Worm (Caenorhabditis elegans) whole organism, L3 larva: Measurements from ENCODE around the gene F46F5.14.

Experiments
- R02D3.7 ChIP-seq: fragments of 150-350 bp; optimal IDR thresholded peaks from 2 replicates; lab custom pipeline; 2014; ENCODE audit warnings: missing biosample characterization, missing genetic modification characterization
- ZK546.5 ChIP-seq: sonication (generic microtip); optimal IDR thresholded peaks from 2 replicates; lab custom pipeline; 2017; ENCODE audit warnings: missing biosample characterization, missing genetic modification characterization
- aly-2 ChIP-seq: fragments of 150-350 bp; optimal IDR thresholded peaks from 2 replicates; lab custom pipeline; 2014; ENCODE audit warnings: missing biosample characterization, missing genetic modification characterization
- ama-1 ChIP-seq: fragments of 150-350 bp; optimal IDR thresholded peaks from 2 replicates; lab custom pipeline; 2018
- ceh-16 ChIP-seq: sonication (generic microtip); optimal IDR thresholded peaks from 2 replicates; lab custom pipeline; 2017; ENCODE audit warnings: missing biosample characterization, missing genetic modification characterization
- ceh-82 ChIP-seq: fragments of 150-350 bp; optimal IDR thresholded peaks from 2 replicates; lab custom pipeline; 2014; ENCODE audit warnings: missing biosample characterization, missing genetic modification characterization
- ceh-9 ChIP-seq: sonication (generic microtip); optimal IDR thresholded peaks from 2 replicates; lab custom pipeline; 2018; ENCODE audit warnings: missing biosample characterization, missing genetic modification characterization
- egl-27 ChIP-seq: sonication (generic microtip); optimal IDR thresholded peaks from 4 replicates; lab custom pipeline; 2017; ENCODE audit warnings: missing biosample characterization, missing genetic modification reagents, missing genetic modification characterization
- egl-5 ChIP-seq: fragments of 150-350 bp; optimal IDR thresholded peaks from 2 replicates; lab custom pipeline; 2017; ENCODE audit warnings: missing biosample characterization, missing genetic modification reagents, missing genetic modification characterization, inconsistent platforms
- elt-2 ChIP-seq: sonication (generic microtip); optimal IDR thresholded peaks from 2 replicates; lab custom pipeline; 2016; ENCODE audit warnings: missing genetic modification reagents, mild to moderate bottlenecking, missing genetic modification characterization, missing compliant biosample characterization
- elt-3 ChIP-seq, 3 experiments: fragments of 150-350 bp in 1 of 3; sonication (generic microtip) in 2 of 3; optimal IDR thresholded peaks; 2 replicates in 2 of 3; 4 replicates in 1 of 3; lab custom pipeline; 2014 to 2017; ENCODE audit warnings: missing biosample characterization in 3 of 3, missing genetic modification characterization in 3 of 3
- eor-1 ChIP-seq, 2 experiments: fragments of 150-350 bp; optimal IDR thresholded peaks; 2 replicates each; lab custom pipeline; 2014 to 2018; ENCODE audit warnings: missing biosample characterization in 2 of 2, missing genetic modification characterization in 2 of 2
- fkh-10 ChIP-seq: sonication (generic microtip); optimal IDR thresholded peaks from 2 replicates; lab custom pipeline; 2017; ENCODE audit warnings: missing biosample characterization, missing genetic modification reagents, missing genetic modification characterization
- fkh-2 ChIP-seq: fragments of 150-350 bp; optimal IDR thresholded peaks from 2 replicates; lab custom pipeline; 2014; ENCODE audit warnings: missing biosample characterization, missing genetic modification reagents, missing genetic modification characterization
- fos-1 ChIP-seq: fragments of 150-350 bp; optimal IDR thresholded peaks from 2 replicates; lab custom pipeline; 2014; ENCODE audit warnings: missing biosample characterization, missing genetic modification characterization
- hmg-11 ChIP-seq: sonication (generic microtip); optimal IDR thresholded peaks from 2 replicates; lab custom pipeline; 2016; ENCODE audit warnings: missing genetic modification characterization, missing compliant biosample characterization
- lin-15B ChIP-seq: fragments of 150-350 bp; optimal IDR thresholded peaks from 2 replicates; lab custom pipeline; 2014; ENCODE audit warnings: missing biosample characterization, missing genetic modification characterization
- lin-39 ChIP-seq: fragments of 150-350 bp; optimal IDR thresholded peaks from 2 replicates; lab custom pipeline; 2018; ENCODE audit warnings: missing biosample characterization, missing genetic modification reagents, missing genetic modification characterization
- lsy-12 ChIP-seq: sonication (generic microtip); optimal IDR thresholded peaks from 2 replicates; lab custom pipeline; 2016; ENCODE audit warnings: mild to moderate bottlenecking, missing genetic modification characterization, missing compliant biosample characterization
- mdl-1 ChIP-seq: fragments of 150-350 bp; optimal IDR thresholded peaks from 2 replicates; lab custom pipeline; 2014; ENCODE audit warnings: missing biosample characterization, missing genetic modification characterization
- mml-1 ChIP-seq: fragments of 150-350 bp; sonication (generic microtip); optimal IDR thresholded peaks from 3 replicates; lab custom pipeline; 2014; ENCODE audit warnings: missing biosample characterization, missing genetic modification characterization
- nhr-11 ChIP-seq: fragments of 150-350 bp; optimal IDR thresholded peaks from 2 replicates; lab custom pipeline; 2014; ENCODE audit warnings: missing biosample characterization, missing genetic modification characterization
- nhr-12 ChIP-seq: fragments of 150-350 bp; optimal IDR thresholded peaks from 2 replicates; lab custom pipeline; 2014; ENCODE audit warnings: missing biosample characterization, missing genetic modification characterization
- nhr-237 ChIP-seq: fragments of 150-350 bp; optimal IDR thresholded peaks from 2 replicates; lab custom pipeline; 2014; ENCODE audit warnings: missing biosample characterization, missing genetic modification characterization
- nhr-28 ChIP-seq: fragments of 150-350 bp; optimal IDR thresholded peaks from 2 replicates; lab custom pipeline; 2014; ENCODE audit warnings: missing biosample characterization, missing genetic modification characterization
- nhr-67 ChIP-seq: fragments of 150-350 bp; optimal IDR thresholded peaks from 2 replicates; lab custom pipeline; 2014; ENCODE audit warnings: missing biosample characterization, missing genetic modification characterization
- nhr-76 ChIP-seq: fragments of 150-350 bp; sonication (generic microtip); optimal IDR thresholded peaks from 5 replicates; lab custom pipeline; 2014; ENCODE audit warnings: missing biosample characterization, missing genetic modification characterization
- sea-2 ChIP-seq: fragments of 150-350 bp; sonication (generic microtip); optimal IDR thresholded peaks from 4 replicates; lab custom pipeline; 2014; ENCODE audit warnings: missing biosample characterization, missing genetic modification reagents, missing genetic modification characterization
- skn-1 ChIP-seq: fragments of 150-350 bp; optimal IDR thresholded peaks from 2 replicates; lab custom pipeline; 2014; ENCODE audit warnings: missing biosample characterization, missing genetic modification characterization
- tbx-2 ChIP-seq: sonication (generic microtip); optimal IDR thresholded peaks from 2 replicates; lab custom pipeline; 2016; ENCODE audit warnings: mild to moderate bottlenecking, missing genetic modification characterization, missing compliant biosample characterization
- unc-39 ChIP-seq: sonication (generic microtip); optimal IDR thresholded peaks from 4 replicates; lab custom pipeline; 2017; ENCODE audit warnings: missing biosample characterization, missing genetic modification characterization
- unc-62 ChIP-seq: fragments of 150-350 bp; sonication (generic microtip); optimal IDR thresholded peaks from 4 replicates; lab custom pipeline; 2014; ENCODE audit warnings: missing biosample characterization, missing genetic modification reagents, missing genetic modification characterization
- zag-1 ChIP-seq: fragments of 150-350 bp; optimal IDR thresholded peaks from 2 replicates; lab custom pipeline; 2014; ENCODE audit warnings: missing biosample characterization, missing genetic modification characterization
- ztf-11 ChIP-seq: fragments of 150-350 bp; optimal IDR thresholded peaks from 2 replicates; lab custom pipeline; 2014; ENCODE audit warnings: missing biosample characterization, missing genetic modification characterization
- ztf-4 ChIP-seq: fragments of 150-350 bp; optimal IDR thresholded peaks from 2 replicates; lab custom pipeline; 2014; ENCODE audit warnings: missing biosample characterization, missing genetic modification characterization

The F46F5.14 gene

DNA sequence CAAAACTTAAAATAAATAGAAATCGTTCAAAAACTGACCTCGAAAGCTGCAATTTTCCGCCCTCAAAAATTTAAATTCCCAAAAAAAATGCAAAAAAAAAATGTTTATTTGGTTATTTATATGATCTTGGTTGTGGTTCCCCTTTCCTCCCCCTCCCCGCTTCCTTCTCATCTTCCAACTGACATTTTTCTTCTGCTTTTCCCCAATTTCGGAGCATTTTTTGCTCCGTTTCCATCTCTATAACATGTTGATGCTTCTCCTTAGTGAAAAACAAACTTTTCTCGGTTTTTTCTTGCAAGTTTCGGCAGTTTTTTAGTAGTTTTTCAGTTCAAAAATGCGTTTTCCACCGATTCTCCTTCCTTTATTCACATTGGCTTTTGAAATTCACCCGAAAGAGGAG lies 24.8 kb upstream of the F46F5.14 start, which contains the start of gene Y39F10A.1:
Y39F10A.1 (plus strand) TSS at position 301 of the 400 bp plus-strand sequence.
- TF ChIP-seq ceh-82 (tag; lab: Kevin White, UChicago) = no peak
- TF ChIP-seq mdl-1 (tag; lab: Kevin White, UChicago) = no peak
- no peak for TF ChIP-seq nhr-76 (tag; lab: Kevin White, UChicago)
- no peak for TF ChIP-seq ceh-9 (tag; lab: Kevin White, UChicago)
- no peak for TF ChIP-seq zag-1 (tag; lab: Kevin White, UChicago)
- TF ChIP-seq aly-2 = no peak
- no peak for TF ChIP-seq nhr-67 (tag; lab: Kevin White, UChicago)
- no peak for TF ChIP-seq lin-15B (tag; lab: Kevin White, UChicago)
- no peak for TF ChIP-seq elt-2
- no peak for TF ChIP-seq unc-62 (GFP tag; lab: Kevin White, UChicago)
- TF ChIP-seq hmg-11 = no peak
- no peak for TF ChIP-seq mml-1 (tag; lab: Kevin White, UChicago)
- no peak for TF ChIP-seq nhr-12
- no peak for TF ChIP-seq nhr-11 (tag; lab: Kevin White, UChicago)
- no peak for TF ChIP-seq R02D3.7 (tag; lab: Kevin White, UChicago)
- no peak for TF ChIP-seq elt-3 (tag; optimal IDR thresholded peaks at IDR 0.05; lab: Kevin White, UChicago)
- no peak for TF ChIP-seq fkh-2 (tag; lab: Kevin White, UChicago)
- no peak for TF ChIP-seq nhr-237 (tag; lab: Kevin White, UChicago)
- TF ChIP-seq eor-1 (tag; optimal IDR thresholded peaks at IDR 0.05; lab: Kevin White, UChicago) = no peak
- no peak for TF ChIP-seq lsy-12
- TF ChIP-seq, all 47 proteins: peak for 0

DNA sequence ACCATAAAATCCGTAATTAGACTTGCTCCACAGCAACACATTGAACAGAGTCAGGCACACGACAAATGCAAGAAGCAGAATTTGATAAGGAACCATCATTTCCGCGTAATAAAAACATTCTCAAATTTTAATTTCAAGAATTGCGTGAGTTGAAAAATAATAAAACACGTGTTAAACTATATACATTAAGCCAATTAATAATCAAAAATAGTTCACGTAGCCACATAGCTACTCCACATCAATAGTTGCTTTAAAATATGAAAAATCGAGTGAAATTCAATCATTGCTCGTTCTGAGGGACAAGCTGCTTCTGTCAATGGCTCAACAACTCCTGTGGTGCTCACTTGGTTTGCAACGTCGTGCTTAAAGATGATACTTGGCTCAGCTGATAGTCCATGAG lies 16.9 kb upstream of the F46F5.14 start, which contains the start of gene Y39F10A.3:
Y39F10A.3 (minus strand) TSS at position 101 of the 400 bp plus-strand sequence.
- TF ChIP-seq fkh-2 (tag; lab: Kevin White, UChicago) (no peak), ztf-4 (tag; lab: Kevin White, UChicago) (no peak)
- TF ChIP-seq, all 47 proteins: peak for 0

DNA sequence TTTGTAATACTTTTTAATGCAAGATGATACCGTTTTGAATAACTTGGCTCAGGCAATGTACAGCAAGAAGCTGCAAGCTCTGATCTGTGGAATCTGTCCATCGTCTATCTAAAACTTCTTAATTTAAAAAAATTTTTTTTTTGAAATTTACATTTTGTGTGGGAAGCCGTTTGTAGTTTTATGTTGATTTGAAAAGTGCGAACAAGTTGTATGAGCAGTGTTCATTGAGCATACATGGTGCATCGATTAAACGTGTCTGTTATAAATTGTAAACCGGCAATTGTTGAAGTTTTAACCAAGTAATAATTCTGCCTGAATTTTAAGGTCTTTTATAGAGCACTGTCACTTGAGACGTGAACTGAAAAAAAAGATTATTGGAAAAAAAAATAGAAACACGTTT lies 16.3 kb upstream of the F46F5.14 start, which contains the start of gene Y39F10A.6:
Y39F10A.6 (minus strand) TSS at position 101 of the 400 bp plus-strand sequence.
- TF ChIP-seq lin-15B (tag; lab: Kevin White, UChicago) (no peak), nhr-76 (tag; lab: Kevin White, UChicago) (no peak), egl-27 (tag; lab: Kevin White, UChicago) (no peak), ZK546.5 (no peak), nhr-28 (tag; lab: Kevin White, UChicago) (no peak), sea-2 (GFP tag; lab: Kevin White, UChicago) (no peak), unc-39 (tag; lab: Kevin White, UChicago) (no peak), lsy-12 (no peak), aly-2 (no peak), fos-1 (tag; lab: Kevin White, UChicago) (no peak), eor-1 (tag; optimal IDR thresholded peaks at IDR 0.05; lab: Kevin White, UChicago) (no peak), ceh-82 (tag; lab: Kevin White, UChicago) (no peak), ztf-11 (no peak), skn-1 (tag; lab: Kevin White, UChicago) (no peak), hmg-11 (no peak)

DNA sequence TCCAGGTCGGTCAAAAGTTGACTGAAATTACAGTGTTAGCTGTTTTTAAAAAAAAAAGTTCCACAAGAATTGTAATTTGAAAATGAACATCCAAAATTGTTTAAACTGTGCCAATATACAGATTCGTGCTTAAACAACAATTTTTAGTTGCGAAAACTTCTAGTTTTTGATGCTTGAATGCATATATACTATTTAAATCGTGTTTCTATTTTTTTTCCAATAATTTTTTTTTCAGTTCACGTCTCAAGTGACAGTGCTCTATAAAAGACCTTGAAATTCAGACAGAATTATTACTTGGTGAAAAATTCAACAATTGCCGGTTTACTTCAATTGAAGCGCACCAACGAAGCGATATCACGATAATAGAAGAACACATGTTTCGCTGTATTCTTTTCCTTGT lies 12.9 kb upstream of the F46F5.14 start, which contains the start of gene F46F5.16:
F46F5.16 (plus strand) TSS at position 301 of the 400 bp plus-strand sequence.
- TF ChIP-seq ama-1 (no peak), egl-5 (tag; lab: Kevin White, UChicago) (no peak), lin-39 (tag; lab: Kevin White, UChicago) (no peak), fkh-10 (GFP tag; lab: Kevin White, UChicago) (no peak)

DNA sequence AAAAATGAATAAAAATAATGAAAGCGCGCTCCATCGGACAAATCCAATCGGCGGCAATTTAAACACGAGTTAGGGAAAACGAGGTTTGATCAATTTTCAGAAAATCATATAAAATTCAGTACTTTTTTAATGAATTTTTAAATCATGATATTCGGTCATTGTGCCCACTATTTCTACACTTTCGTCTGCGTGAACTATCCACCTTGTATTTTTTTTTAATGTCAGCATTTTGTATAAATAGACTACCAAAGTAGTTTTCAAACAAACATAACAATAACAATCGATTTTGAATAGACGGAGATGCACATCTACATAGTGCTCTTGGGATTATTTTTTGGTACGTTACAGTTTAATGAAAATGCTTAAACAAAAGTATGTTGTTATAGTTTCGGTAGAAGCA lies 11.7 kb upstream of the F46F5.14 start, which contains the start of gene F46F5.15:
F46F5.15 (plus strand) TSS at position 301 of the 400 bp plus-strand sequence.
- no peak for TF ChIP-seq tbx-2 (tag; lab: Kevin White, UChicago)
- no peak for TF ChIP-seq nhr-12
- TF ChIP-seq lin-15B (tag; lab: Kevin White, UChicago) = no peak
- no peak for TF ChIP-seq egl-5 (tag; lab: Kevin White, UChicago)
- TF ChIP-seq skn-1 (tag; lab: Kevin White, UChicago) = no peak
- TF ChIP-seq ceh-9 (tag; lab: Kevin White, UChicago) = no peak
- no peak for TF ChIP-seq nhr-76 (tag; lab: Kevin White, UChicago)
- TF ChIP-seq ceh-16 = no peak
- TF ChIP-seq, all 47 proteins: peak for 0
